Fruit fly (Drosophila melanogaster) whole organism, embryonic: ENCODE measurements around the gene mio.

Experiments
- Adf1 ChIP-seq: fragments of 200-800 bp; sonication (Bioruptor generic); IDR thresholded peaks from 2 replicates; pipeline ENCODE4 v1.3.6; 2022; ENCODE audit warnings: missing biosample characterization, missing genetic modification characterization
- B-H1 ChIP-seq: fragments of 200-800 bp; sonication (Bioruptor generic); IDR thresholded peaks from 3 replicates; pipeline ENCODE4 v1.3.6; 2022; ENCODE audit warnings: missing biosample characterization, missing genetic modification characterization
- CG12659 ChIP-seq: fragments of 200-800 bp; sonication (Bioruptor generic); optimal IDR thresholded peaks from 3 replicates; lab custom pipeline; 2017; ENCODE audit warnings: mild to moderate bottlenecking, missing biosample characterization, missing genetic modification reagents, missing genetic modification characterization
- CG13287 ChIP-seq: fragments of 200-800 bp; sonication (Bioruptor generic); IDR thresholded peaks from 2 replicates; pipeline ENCODE4 v1.3.6; 2022; ENCODE audit warnings: missing biosample characterization, missing genetic modification characterization; ENCODE audit not compliant: partially characterized antibody
- CG13624 ChIP-seq: fragments of 200-800 bp; sonication (Bioruptor generic); optimal IDR thresholded peaks from 2 replicates; lab custom pipeline; 2016; ENCODE audit warnings: missing biosample characterization, missing genetic modification characterization
- CG14441 ChIP-seq: fragments of 200-800 bp; sonication (Bioruptor generic); IDR thresholded peaks from 2 replicates; pipeline ENCODE4 v1.3.6; 2022; ENCODE audit warnings: missing biosample characterization, missing genetic modification characterization
- CG15514 ChIP-seq: fragments of 200-800 bp; sonication (Bioruptor generic); optimal IDR thresholded peaks from 3 replicates; lab custom pipeline; 2017; ENCODE audit warnings: missing biosample characterization, missing genetic modification characterization, mild to moderate bottlenecking, moderate library complexity, missing genetic modification reagents
- CG16813 ChIP-seq: fragments of 200-800 bp; sonication (Bioruptor generic); IDR thresholded peaks from 3 replicates; pipeline ENCODE4 v1.3.6; 2022; ENCODE audit warnings: missing biosample characterization, missing genetic modification characterization; ENCODE audit not compliant: partially characterized antibody
- CG17912 ChIP-seq: fragments of 200-800 bp; sonication (Bioruptor generic); optimal IDR thresholded peaks from 2 replicates; lab custom pipeline; 2018; ENCODE audit warnings: missing biosample characterization, mild to moderate bottlenecking, missing genetic modification characterization
- CG18262 ChIP-seq: fragments of 200-800 bp; optimal IDR thresholded peaks from 3 replicates; lab custom pipeline; 2019; ENCODE audit warnings: missing biosample characterization, mild to moderate bottlenecking, missing genetic modification characterization, moderate library complexity
- CG18599 ChIP-seq: fragments of 200-800 bp; sonication (Bioruptor generic); optimal IDR thresholded peaks from 3 replicates; lab custom pipeline; 2017; ENCODE audit warnings: missing biosample characterization, missing genetic modification characterization, mild to moderate bottlenecking, moderate library complexity, missing genetic modification reagents
- CG18619 ChIP-seq: fragments of 200-800 bp; sonication (Bioruptor generic); optimal IDR thresholded peaks from 3 replicates; lab custom pipeline; 2017; ENCODE audit warnings: missing biosample characterization, mild to moderate bottlenecking, missing genetic modification characterization
- CG2116 ChIP-seq: fragments of 200-800 bp; sonication (Bioruptor generic); optimal IDR thresholded peaks from 3 replicates; lab custom pipeline; 2018; ENCODE audit warnings: missing biosample characterization, mild to moderate bottlenecking, missing genetic modification characterization
- CG2875 ChIP-seq: fragments of 200-800 bp; sonication (Bioruptor generic); optimal IDR thresholded peaks from 2 replicates; lab custom pipeline; 2017; ENCODE audit warnings: missing biosample characterization, mild to moderate bottlenecking, missing genetic modification characterization, missing genetic modification reagents
- CG30431 ChIP-seq: fragments of 200-800 bp; sonication (Bioruptor generic); optimal IDR thresholded peaks from 2 replicates; lab custom pipeline; 2017; ENCODE audit warnings: missing biosample characterization, missing genetic modification characterization
- CG43689 ChIP-seq: fragments of 200-800 bp; sonication (Bioruptor generic); IDR thresholded peaks from 2 replicates; pipeline ENCODE4 v1.3.6; 2022; ENCODE audit warnings: missing biosample characterization, missing genetic modification characterization
- CG4424 ChIP-seq: fragments of 200-800 bp; sonication (Bioruptor generic); optimal IDR thresholded peaks from 3 replicates; lab custom pipeline; 2016; ENCODE audit warnings: missing biosample characterization, missing genetic modification characterization
- CG4730 ChIP-seq: fragments of 200-800 bp; sonication (Bioruptor generic); IDR thresholded peaks from 2 replicates; pipeline ENCODE4 v1.3.6; 2022; ENCODE audit warnings: missing biosample characterization, missing genetic modification characterization
- CG5245 ChIP-seq: fragments of 200-800 bp; sonication (Bioruptor generic); optimal IDR thresholded peaks from 3 replicates; lab custom pipeline; 2016; ENCODE audit warnings: missing biosample characterization, missing genetic modification characterization
- CG7556 ChIP-seq: fragments of 200-800 bp; sonication (Bioruptor generic); optimal IDR thresholded peaks from 2 replicates; lab custom pipeline; 2017; ENCODE audit warnings: missing biosample characterization, mild to moderate bottlenecking, missing genetic modification characterization
- CG8359 ChIP-seq: fragments of 200-800 bp; sonication (Bioruptor generic); optimal IDR thresholded peaks from 2 replicates; lab custom pipeline; 2017; ENCODE audit warnings: missing biosample characterization, mild to moderate bottlenecking, missing genetic modification characterization, borderline replicate concordance
- CG8478 ChIP-seq: fragments of >200 bp; optimal IDR thresholded peaks from 2 replicates; lab custom pipeline; 2018
- CG9437 ChIP-seq: fragments of 200-800 bp; sonication (Bioruptor generic); optimal IDR thresholded peaks from 2 replicates; lab custom pipeline; 2018; ENCODE audit warnings: missing biosample characterization, mild to moderate bottlenecking, missing genetic modification characterization
- CG9609 ChIP-seq: fragments of 200-800 bp; sonication (Bioruptor generic); optimal IDR thresholded peaks from 3 replicates; lab custom pipeline; 2016; ENCODE audit warnings: missing biosample characterization, missing genetic modification characterization
- D19B ChIP-seq: fragments of 200-800 bp; sonication (Bioruptor generic); optimal IDR thresholded peaks from 2 replicates; lab custom pipeline; 2017; ENCODE audit warnings: missing biosample characterization, mild to moderate bottlenecking, missing genetic modification characterization
- Dip3 ChIP-seq: fragments of 200-800 bp; sonication (Bioruptor generic); optimal IDR thresholded peaks from 3 replicates; lab custom pipeline; 2016; ENCODE audit warnings: missing biosample characterization, missing genetic modification characterization
- Fer2 ChIP-seq: fragments of 200-800 bp; sonication (Bioruptor generic); optimal IDR thresholded peaks from 2 replicates; lab custom pipeline; 2018; ENCODE audit warnings: missing biosample characterization, mild to moderate bottlenecking, missing genetic modification characterization, moderate library complexity
- H15 ChIP-seq: fragments of 200-800 bp; sonication (Bioruptor generic); IDR thresholded peaks from 3 replicates; pipeline ENCODE4 v1.3.6; 2022; ENCODE audit warnings: missing biosample characterization, missing genetic modification characterization
- Hmr ChIP-seq: fragments of 200-800 bp; sonication (Bioruptor generic); optimal IDR thresholded peaks from 3 replicates; lab custom pipeline; 2017; ENCODE audit warnings: mild to moderate bottlenecking, missing biosample characterization, missing genetic modification reagents, missing genetic modification characterization
- Lhr ChIP-seq: fragments of 200-800 bp; sonication (Bioruptor generic); optimal IDR thresholded peaks from 3 replicates; lab custom pipeline; 2017; ENCODE audit warnings: mild to moderate bottlenecking, missing biosample characterization, missing genetic modification reagents, missing genetic modification characterization
- Mrtf ChIP-seq: fragments of 200-800 bp; sonication (Bioruptor generic); IDR thresholded peaks from 3 replicates; pipeline ENCODE4 v1.3.6; 2022; ENCODE audit warnings: missing biosample characterization, missing genetic modification characterization
- Rx ChIP-seq: fragments of 200-800 bp; sonication (Bioruptor generic); IDR thresholded peaks from 2 replicates; pipeline ENCODE4 v1.3.6; 2022; ENCODE audit warnings: missing biosample characterization, missing genetic modification characterization
- Scr ChIP-seq: fragments of 200-800 bp; sonication (Bioruptor generic); IDR thresholded peaks from 2 replicates; pipeline ENCODE4 v1.3.6; 2022; ENCODE audit warnings: missing biosample characterization, missing genetic modification characterization; ENCODE audit not compliant: partially characterized antibody
- Sox102F ChIP-seq: fragments of 200-800 bp; sonication (Bioruptor generic); optimal IDR thresholded peaks from 2 replicates; lab custom pipeline; 2018; ENCODE audit warnings: missing biosample characterization, mild to moderate bottlenecking, missing genetic modification characterization, moderate library complexity
- Spps ChIP-seq: fragments of 200-800 bp; sonication (Bioruptor generic); optimal IDR thresholded peaks from 2 replicates; lab custom pipeline; 2018; ENCODE audit warnings: missing biosample characterization, mild to moderate bottlenecking, missing genetic modification characterization
- Ssrp ChIP-seq: fragments of 200-800 bp; sonication (Bioruptor generic); optimal IDR thresholded peaks from 2 replicates; lab custom pipeline; 2018; ENCODE audit warnings: missing biosample characterization, mild to moderate bottlenecking, missing genetic modification characterization, moderate library complexity
- Usf ChIP-seq: fragments of 200-800 bp; sonication (Bioruptor generic); optimal IDR thresholded peaks from 2 replicates; lab custom pipeline; 2017; ENCODE audit warnings: missing genotype, missing biosample characterization, missing genetic modification characterization
- abd-A ChIP-seq: fragments of 200-800 bp; sonication (Bioruptor generic); optimal IDR thresholded peaks from 3 replicates; lab custom pipeline; 2019; ENCODE audit warnings: missing biosample characterization, mild to moderate bottlenecking, missing genetic modification characterization, moderate library complexity
- chinmo ChIP-seq: fragments of 200-800 bp; sonication (Bioruptor generic); IDR thresholded peaks from 4 replicates; pipeline ENCODE4 v1.3.6; 2022; ENCODE audit warnings: missing biosample characterization, missing genetic modification characterization; ENCODE audit not compliant: partially characterized antibody
- ci ChIP-seq: fragments of 200-800 bp; sonication (Bioruptor generic); IDR thresholded peaks from 3 replicates; pipeline ENCODE4 v1.3.6; 2022; ENCODE audit warnings: missing biosample characterization, missing genetic modification characterization
- crc ChIP-seq: fragments of 200-800 bp; sonication (Bioruptor generic); optimal IDR thresholded peaks from 2 replicates; lab custom pipeline; 2016; ENCODE audit warnings: missing biosample characterization, missing genetic modification characterization
- dati ChIP-seq: fragments of 200-800 bp; sonication (Bioruptor generic); IDR thresholded peaks from 2 replicates; pipeline ENCODE4 v1.3.6; 2022; ENCODE audit warnings: missing biosample characterization, missing genetic modification characterization
- fru ChIP-seq: fragments of >200 bp; optimal IDR thresholded peaks from 2 replicates; lab custom pipeline; 2017
- gt ChIP-seq: fragments of 200-800 bp; sonication (Bioruptor generic); IDR thresholded peaks from 2 replicates; pipeline ENCODE4 v1.3.6; 2022; ENCODE audit warnings: missing biosample characterization, missing genetic modification characterization
- p53 ChIP-seq: fragments of 200-800 bp; sonication (Bioruptor generic); optimal IDR thresholded peaks from 2 replicates; lab custom pipeline; 2016; ENCODE audit warnings: missing biosample characterization, missing genetic modification characterization
- pan ChIP-seq, 4 experiments: fragments of >200 bp in 3 of 4; fragments of 200-800 bp in 1 of 4; sonication (Bioruptor generic) in 1 of 4; optimal IDR thresholded peaks in 3 of 4; IDR thresholded peaks in 1 of 4; 2 replicates each; pipeline versions ENCODE4 v1.3.6 to Lab custom; 2017 to 2022; ENCODE audit warnings: missing biosample characterization in 2 of 4, missing genetic modification characterization in 2 of 4, mixed read lengths in 1 of 4
- pnt ChIP-seq: fragments of 200-800 bp; sonication (Bioruptor generic); optimal IDR thresholded peaks from 3 replicates; lab custom pipeline; 2016; ENCODE audit warnings: missing biosample characterization, missing genetic modification characterization
- scrt ChIP-seq: fragments of 200-800 bp; sonication (Bioruptor generic); optimal IDR thresholded peaks from 2 replicates; lab custom pipeline; 2018; ENCODE audit warnings: missing biosample characterization, mild to moderate bottlenecking, missing genetic modification characterization, moderate library complexity
- seq ChIP-seq: fragments of 200-800 bp; sonication (Bioruptor generic); IDR thresholded peaks from 2 replicates; pipeline ENCODE4 v1.3.6; 2022; ENCODE audit warnings: missing biosample characterization, missing genetic modification characterization
- wek ChIP-seq: fragments of 200-800 bp; sonication (Bioruptor generic); optimal IDR thresholded peaks from 3 replicates; lab custom pipeline; 2018; ENCODE audit warnings: missing biosample characterization, mild to moderate bottlenecking, missing genetic modification characterization, moderate library complexity

Gene mio

dm6 chr2L:2201107-2201561, 16.0 kb upstream of the mio start (continued):
- TF ChIP-seq D19B, result no peak
- TF ChIP-seq Mrtf, result peak; percentile 48; the same call in 2 of the 3 replicates
- TF ChIP-seq CG13624, result no peak
- TF ChIP-seq Adf1 (GFP tag; lab: Robert Waterston, UW), result no peak
- TF ChIP-seq ci (GFP tag; lab: Robert Waterston, UW), result peak; percentile 80
- peak; percentile 91 for TF ChIP-seq Spps
- no peak for TF ChIP-seq B-H1
- no peak for TF ChIP-seq Dip3
- peak; percentile 66 for TF ChIP-seq wek
- no peak for TF ChIP-seq abd-A (tag; lab: Kevin White, UChicago)
- TF ChIP-seq pan (optimal IDR thresholded peaks at IDR 0.05; lab: Kevin White, UChicago), result no peak
- peak in 1 of 2 experiments; percentile 62 for TF ChIP-seq pan (GFP tag; optimal IDR thresholded peaks at IDR 0.05 in 1 of 2, IDR thresholded peaks at IDR 0.05 in 1 of 2)
- TF ChIP-seq dati (GFP tag; lab: Robert Waterston, UW), result 0 out of 2 replicates have a peak, but pooled peaks have one; percentile 7
- peak; percentile 43 for TF ChIP-seq CG17912
- no peak for TF ChIP-seq Rx
- TF ChIP-seq CG9609 (GFP tag; lab: Kevin White, UChicago), result peak; percentile 44
- peak; percentile 44 for TF ChIP-seq CG2116
- TF ChIP-seq Hmr (GFP tag; lab: Kevin White, UChicago), result peak; percentile 45
- peak; percentile 22 for TF ChIP-seq CG15514 (GFP tag; lab: Kevin White, UChicago)
- TF ChIP-seq CG12659 (GFP tag; lab: Kevin White, UChicago), result peak; percentile 71
- peak; percentile 67 for TF ChIP-seq Usf
- peak; percentile 86 for TF ChIP-seq CG7556
- TF ChIP-seq Ssrp (tag; lab: Kevin White, UChicago), result peak; percentile 88
- TF ChIP-seq CG18599 (GFP tag; lab: Kevin White, UChicago), result peak; percentile 65
- no peak for TF ChIP-seq CG13287
- no peak for TF ChIP-seq CG8478
- TF ChIP-seq seq (GFP tag; lab: Robert Waterston, UW), result no peak
- peak; percentile 33 for TF ChIP-seq p53
- peak; percentile 42 for TF ChIP-seq crc (GFP tag; lab: Kevin White, UChicago)
- peak; percentile 87 for TF ChIP-seq CG8359 (GFP tag; lab: Kevin White, UChicago)
- peak; percentile 33; the same call in 1 of the 2 replicates for TF ChIP-seq CG4730 (GFP tag; lab: Robert Waterston, UW)
- no peak for TF ChIP-seq CG16813 (GFP tag; lab: Robert Waterston, UW)
- TF ChIP-seq scrt (GFP tag; lab: Kevin White, UChicago), result peak; percentile 62
- peak; percentile 32; the same call in 2 of the 3 replicates for TF ChIP-seq H15 (GFP tag; lab: Robert Waterston, UW)
- TF ChIP-seq gt (GFP tag; lab: Robert Waterston, UW), result peak; percentile 58; the same call in 1 of the 2 replicates
- TF ChIP-seq Scr (GFP tag; lab: Robert Waterston, UW), result no peak
- TF ChIP-seq CG4424 (GFP tag; lab: Kevin White, UChicago), result peak; percentile 90
- no peak for TF ChIP-seq Fer2 (tag; lab: Kevin White, UChicago)
- TF ChIP-seq CG30431 (GFP tag; lab: Kevin White, UChicago), result peak; percentile 75
- peak; percentile 79 for TF ChIP-seq pnt (GFP tag; lab: Kevin White, UChicago)
- no peak for TF ChIP-seq fru (lab: Kevin White, UChicago)
- TF ChIP-seq CG18262 (tag; lab: Kevin White, UChicago), result peak; percentile 96
- TF ChIP-seq CG5245 (GFP tag; lab: Kevin White, UChicago), result peak; percentile 77
- peak; percentile 74 for TF ChIP-seq CG18619 (GFP tag; lab: Kevin White, UChicago)
- peak; percentile 86 for TF ChIP-seq Sox102F (GFP tag; lab: Kevin White, UChicago)
- peak; percentile 86 for TF ChIP-seq Lhr (GFP tag; lab: Kevin White, UChicago)
- TF ChIP-seq CG14441, result peak; percentile 44; the same call in 1 of the 2 replicates
- TF ChIP-seq CG43689, result no peak
- TF ChIP-seq CG9437 (GFP tag; lab: Kevin White, UChicago), result peak; percentile 70
- TF ChIP-seq chinmo (GFP tag; lab: Robert Waterston, UW), result no peak
- peak; percentile 89 for TF ChIP-seq CG2875 (GFP tag; lab: Kevin White, UChicago)
